Fruit fly (Drosophila melanogaster): Measurements from ENCODE around the gene Diap1.

DNA sequence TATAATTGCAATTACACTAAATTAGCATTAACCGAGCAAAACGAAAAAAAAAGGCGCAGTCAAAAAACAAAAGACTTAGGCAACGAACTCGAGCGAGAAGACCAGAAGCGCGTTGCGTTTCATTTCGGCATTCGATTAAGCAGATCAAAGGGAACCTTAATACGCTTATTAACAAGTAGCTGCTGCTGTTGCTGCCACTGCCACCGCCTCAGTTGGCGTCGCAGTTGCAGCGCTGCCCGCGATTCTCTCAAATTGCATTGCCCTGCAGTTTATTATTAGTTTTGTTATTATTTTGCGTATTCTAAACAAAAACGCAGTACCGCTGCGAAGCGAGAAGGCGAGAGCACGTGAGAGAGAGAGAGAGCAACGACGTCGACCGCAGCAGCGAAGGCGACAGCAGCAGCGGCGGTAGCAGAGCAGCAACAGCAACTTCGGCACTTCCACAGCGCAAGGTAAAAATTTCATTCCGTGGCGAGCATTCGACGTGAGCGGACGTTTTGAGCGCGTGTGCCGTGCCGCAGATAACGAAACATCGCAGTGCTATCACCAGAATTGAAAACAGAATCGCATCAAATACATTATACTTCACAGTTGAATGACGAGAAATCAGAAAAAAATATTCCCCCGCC lies 27.7 kb downstream of the Diap1 start, which contains the start of gene Notum:
- TF ChIP-seq CTCF (optimal IDR thresholded peaks at IDR 0.05) (no peak), CG8478 (optimal IDR thresholded peaks at IDR 0.05) (no peak)

Measured in S2 (cell line).